Fruit fly (Drosophila melanogaster): Measurements from ENCODE around the gene eRF1.

eRF1 gene

dm6 chr3L:20393357-20393756 lies 45.2 kb downstream of the eRF1 start, which contains the start of gene CG33969 (continued):
- no peak for TF ChIP-seq CG11695 (GFP tag; IDR thresholded peaks at IDR 0.05)
- peak; percentile 70 for TF ChIP-seq sens (GFP tag)
- TF ChIP-seq Dip3 (GFP tag; optimal IDR thresholded peaks at IDR 0.05), result no peak
- no peak for TF ChIP-seq Dbx (GFP tag; IDR thresholded peaks at IDR 0.05)
- no peak for TF ChIP-seq nau (GFP tag; optimal IDR thresholded peaks at IDR 0.05)
- TF ChIP-seq Hand (GFP tag; optimal IDR thresholded peaks at IDR 0.05), result no peak
- TF ChIP-seq Nf-YC (tag; optimal IDR thresholded peaks at IDR 0.05), result no peak
- TF ChIP-seq Hey (tag; optimal IDR thresholded peaks at IDR 0.05), result no peak
- TF ChIP-seq CG6272 (GFP tag; IDR thresholded peaks at IDR 0.05), result no peak
- TF ChIP-seq phol (tag; optimal IDR thresholded peaks at IDR 0.05), result no peak
- no peak for TF ChIP-seq gce (GFP tag; IDR thresholded peaks at IDR 0.05)
- no peak for TF ChIP-seq grau (tag; optimal IDR thresholded peaks at IDR 0.05)
- no peak for TF ChIP-seq CG18619 (GFP tag; optimal IDR thresholded peaks at IDR 0.05)
- no peak for TF ChIP-seq CG31388 (GFP tag; optimal IDR thresholded peaks at IDR 0.05)
- TF ChIP-seq pb (GFP tag; optimal IDR thresholded peaks at IDR 0.05), result no peak
- TF ChIP-seq Usf (GFP tag; optimal IDR thresholded peaks at IDR 0.05), result no peak
- TF ChIP-seq Chrac-16 (GFP tag; optimal IDR thresholded peaks at IDR 0.05), result no peak
- no peak for TF ChIP-seq CG10565 (GFP tag; optimal IDR thresholded peaks at IDR 0.05)
- no peak for TF ChIP-seq CG15479 (GFP tag; optimal IDR thresholded peaks at IDR 0.05)
- TF ChIP-seq stwl (tag; optimal IDR thresholded peaks at IDR 0.05), result peak; percentile 87
- TF ChIP-seq CG12104 (GFP tag; optimal IDR thresholded peaks at IDR 0.05), result no peak
- no peak for TF ChIP-seq ems (GFP tag; optimal IDR thresholded peaks at IDR 0.05)
- no peak for TF ChIP-seq HLH54F (GFP tag; optimal IDR thresholded peaks at IDR 0.05)
- no peak for TF ChIP-seq CG16813 (GFP tag; IDR thresholded peaks at IDR 0.05; ENCODE audit: partially characterized antibody)
- TF ChIP-seq NC2β (GFP tag; optimal IDR thresholded peaks at IDR 0.05), result no peak
- TF ChIP-seq CG14014 (GFP tag; IDR thresholded peaks at IDR 0.05), result no peak
- TF ChIP-seq CG2199 (GFP tag; IDR thresholded peaks at IDR 0.05), result 0 out of 3 replicates have a peak, but pooled peaks have one; percentile 11
- TF ChIP-seq Elba2 (GFP tag; optimal IDR thresholded peaks at IDR 0.05), result no peak
- no peak for TF ChIP-seq CG10979 (tag; optimal IDR thresholded peaks at IDR 0.05)
- no peak for TF ChIP-seq CG12071 (GFP tag; optimal IDR thresholded peaks at IDR 0.05)
- TF ChIP-seq rib (GFP tag; IDR thresholded peaks at IDR 0.05), result no peak
- TF ChIP-seq CkIIα-i1 (GFP tag; IDR thresholded peaks at IDR 0.05), result no peak
- TF ChIP-seq NC2α (GFP tag; optimal IDR thresholded peaks at IDR 0.05), result no peak
- no peak for TF ChIP-seq CG15011 (GFP tag; optimal IDR thresholded peaks at IDR 0.05)
- TF ChIP-seq CG14965 (GFP tag; optimal IDR thresholded peaks at IDR 0.05; ENCODE audit: borderline replicate concordance), result no peak
- no peak for TF ChIP-seq zen (tag; optimal IDR thresholded peaks at IDR 0.05)
- no peak for TF ChIP-seq CG17359 (tag; optimal IDR thresholded peaks at IDR 0.05)
- TF ChIP-seq Sin3A (optimal IDR thresholded peaks at IDR 0.05), result no peak
- peak; percentile 49; the same call in 1 of the 3 replicates for TF ChIP-seq CG34224 (GFP tag; IDR thresholded peaks at IDR 0.05; ENCODE audit: partially characterized antibody)
- no peak for TF ChIP-seq CG10209 (GFP tag; optimal IDR thresholded peaks at IDR 0.05)
- no peak for TF ChIP-seq lmd (GFP tag; IDR thresholded peaks at IDR 0.05)
- no peak for TF ChIP-seq CG10147 (GFP tag; optimal IDR thresholded peaks at IDR 0.05)
- TF ChIP-seq crp (GFP tag; optimal IDR thresholded peaks at IDR 0.05), result peak in 1 of 2 experiments; percentile 35
- TF ChIP-seq yki (optimal IDR thresholded peaks at IDR 0.05), result no peak
- peak; percentile 21 for TF ChIP-seq CG14710 (tag; optimal IDR thresholded peaks at IDR 0.05)
- TF ChIP-seq fd102C (GFP tag; optimal IDR thresholded peaks at IDR 0.05), result no peak
- no peak for TF ChIP-seq eyg (GFP tag; optimal IDR thresholded peaks at IDR 0.05)
- no peak for TF ChIP-seq CG6813 (GFP tag; optimal IDR thresholded peaks at IDR 0.05)
- peak; percentile 5 for TF ChIP-seq CG3995 (GFP tag; optimal IDR thresholded peaks at IDR 0.05)
- no peak for TF ChIP-seq NK7.1 (GFP tag; optimal IDR thresholded peaks at IDR 0.05)
- TF ChIP-seq tin (GFP tag; optimal IDR thresholded peaks at IDR 0.05), result no peak
- TF ChIP-seq H15 (GFP tag; IDR thresholded peaks at IDR 0.05), result no peak
- TF ChIP-seq en (GFP tag; optimal IDR thresholded peaks at IDR 0.05), result no peak

All from whole organism, embryonic.